Worm (Caenorhabditis elegans) whole organism, midembryonic: ENCODE measurements around the gene Y111B2A.12.

Experiments used
- T22C8.4 ChIP-seq: fragments of 200-800 bp; sonication (Bioruptor generic); IDR thresholded peaks from 2 replicates; pipeline ENCODE4 v1.3.6; 2022; ENCODE audit warnings: missing genetic modification characterization, missing compliant biosample characterization
- flt-1 ChIP-seq: fragments of 200-800 bp; sonication (Bioruptor generic); IDR thresholded peaks from 2 replicates; pipeline ENCODE4 v1.3.6; 2022; ENCODE audit warnings: missing genetic modification characterization, missing compliant biosample characterization
- klf-2 ChIP-seq: fragments of 200-800 bp; sonication (Bioruptor generic); conservative IDR thresholded peaks from 2 replicates; pipeline ENCODE4 v1.3.6; 2022; ENCODE audit warnings: missing genetic modification reagents, missing genetic modification characterization, missing compliant biosample characterization
- ref-1 ChIP-seq: fragments of 200-800 bp; sonication (Bioruptor generic); conservative IDR thresholded peaks from 2 replicates; pipeline ENCODE4 v1.3.6; 2022; ENCODE audit warnings: missing genetic modification reagents, missing genetic modification characterization, missing compliant biosample characterization
- ztf-23 ChIP-seq: fragments of 200-800 bp; sonication (Bioruptor generic); IDR thresholded peaks from 2 replicates; pipeline ENCODE4 v1.3.6; 2022; ENCODE audit warnings: missing genetic modification reagents, missing genetic modification characterization, missing compliant biosample characterization

DNA sequence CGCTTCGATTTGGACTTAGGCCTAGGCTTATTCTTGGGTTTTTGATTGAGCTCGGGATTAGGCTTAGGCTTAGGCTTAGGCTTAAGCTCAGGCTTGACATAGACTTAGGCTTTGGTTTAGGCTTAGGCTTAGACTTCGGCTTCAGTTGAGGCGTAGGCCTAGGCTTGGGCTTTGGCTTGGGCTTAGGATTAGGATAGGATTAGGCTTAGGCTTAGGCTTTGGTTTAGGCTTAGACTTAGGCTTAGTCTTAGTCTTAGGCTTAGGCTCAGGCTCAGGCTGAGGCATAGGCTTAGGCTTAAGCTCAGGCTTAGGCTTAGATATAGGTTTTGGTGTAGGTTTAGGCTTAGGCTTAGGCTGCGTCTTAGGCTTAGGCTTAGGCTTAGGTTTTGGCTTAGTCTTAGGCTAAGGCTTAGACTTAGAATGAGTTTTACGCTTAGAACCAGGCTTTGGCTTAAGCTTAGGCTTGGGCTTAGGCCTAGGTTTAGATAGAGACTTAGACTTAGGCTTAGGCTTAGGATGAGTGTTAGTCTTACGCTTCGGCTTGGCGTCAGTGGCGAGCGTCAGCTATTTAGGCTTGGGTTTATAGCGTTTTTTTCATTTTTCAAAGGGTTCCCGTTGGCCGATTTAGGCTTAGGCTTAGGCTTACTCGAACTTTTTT, 33.6 kb downstream of the Y111B2A.12 start:
- TF ChIP-seq T22C8.4 (no peak), ref-1 (GFP tag; lab: Robert Waterston, UW) (no peak), flt-1 (no peak), ztf-23 (GFP tag; lab: Robert Waterston, UW) (no peak), klf-2 (GFP tag; lab: Robert Waterston, UW) (no peak)
